Worm (Caenorhabditis elegans) whole organism, L2 larva: Measurements from ENCODE around the gene srw-138.

Experiments
- C34F6.9 ChIP-seq: fragments of 150-350 bp; optimal IDR thresholded peaks from 2 replicates; lab custom pipeline; 2014; ENCODE audit warnings: missing biosample characterization, missing genetic modification characterization
- F13H6.1 ChIP-seq: sonication (generic microtip); optimal IDR thresholded peaks from 2 replicates; lab custom pipeline; 2016; ENCODE audit warnings: missing genetic modification characterization, missing compliant biosample characterization
- alr-1 ChIP-seq: fragments of 150-350 bp; optimal IDR thresholded peaks from 2 replicates; lab custom pipeline; 2014; ENCODE audit warnings: missing biosample characterization, missing genetic modification characterization
- ama-1 ChIP-seq: fragments of 150-350 bp; optimal IDR thresholded peaks from 2 replicates; lab custom pipeline; 2018; ENCODE audit warnings: inconsistent platforms
- blmp-1 ChIP-seq: sonication (generic microtip); optimal IDR thresholded peaks from 2 replicates; lab custom pipeline; 2017; ENCODE audit warnings: missing genetic modification characterization, mild to moderate bottlenecking, missing compliant biosample characterization, antibody characterized with exemption, moderate library complexity; ENCODE audit not compliant: insufficient read depth
- ceh-82 ChIP-seq: fragments of 150-350 bp; optimal IDR thresholded peaks from 2 replicates; lab custom pipeline; 2014; ENCODE audit warnings: missing biosample characterization, missing genetic modification characterization
- crh-2 ChIP-seq: sonication (generic microtip); optimal IDR thresholded peaks from 2 replicates; lab custom pipeline; 2017; ENCODE audit warnings: missing biosample characterization, missing genetic modification characterization
- dmd-4 ChIP-seq: sonication (generic microtip); optimal IDR thresholded peaks from 2 replicates; lab custom pipeline; 2017; ENCODE audit warnings: missing biosample characterization, missing genetic modification characterization
- egl-27 ChIP-seq: sonication (generic microtip); optimal IDR thresholded peaks from 3 replicates; lab custom pipeline; 2017; ENCODE audit warnings: missing biosample characterization, missing genetic modification reagents, missing genetic modification characterization
- elt-3 ChIP-seq: sonication (generic microtip); optimal IDR thresholded peaks from 2 replicates; lab custom pipeline; 2017; ENCODE audit warnings: missing biosample characterization, missing genetic modification characterization
- fos-1 ChIP-seq: fragments of 150-350 bp; optimal IDR thresholded peaks from 2 replicates; lab custom pipeline; 2014; ENCODE audit warnings: missing biosample characterization, missing genetic modification characterization
- lin-11 ChIP-seq: fragments of 150-350 bp; sonication (generic microtip); optimal IDR thresholded peaks from 2 replicates; lab custom pipeline; 2014; ENCODE audit warnings: missing biosample characterization, missing genetic modification characterization, inconsistent platforms, mixed read lengths
- lin-13 ChIP-seq: fragments of 150-350 bp; optimal IDR thresholded peaks from 2 replicates; lab custom pipeline; 2014; ENCODE audit warnings: missing biosample characterization, missing genetic modification reagents, missing genetic modification characterization
- lin-39 ChIP-seq: fragments of 150-350 bp; optimal IDR thresholded peaks from 2 replicates; lab custom pipeline; 2014; ENCODE audit warnings: missing biosample characterization, missing genetic modification reagents, missing genetic modification characterization
- lsy-2 ChIP-seq, 2 experiments: fragments of 150-350 bp in 1 of 2; sonication (generic microtip) in 1 of 2; optimal IDR thresholded peaks; 2 replicates each; lab custom pipeline; 2014 to 2017; ENCODE audit warnings: missing biosample characterization in 2 of 2, missing genetic modification characterization in 2 of 2
- mab-5 ChIP-seq: fragments of 150-350 bp; optimal IDR thresholded peaks from 2 replicates; lab custom pipeline; 2014; ENCODE audit warnings: missing biosample characterization, missing genetic modification characterization
- mbf-1 ChIP-seq: sonication (generic microtip); optimal IDR thresholded peaks from 2 replicates; lab custom pipeline; 2017; ENCODE audit warnings: missing biosample characterization, missing genetic modification characterization
- mdl-1 ChIP-seq, 2 experiments: fragments of 150-350 bp in 1 of 2; sonication (generic microtip) in 1 of 2; optimal IDR thresholded peaks; 2 replicates each; lab custom pipeline; 2017; ENCODE audit warnings: missing biosample characterization in 2 of 2, missing genetic modification characterization in 2 of 2
- nhr-10 ChIP-seq: sonication (generic microtip); optimal IDR thresholded peaks from 2 replicates; lab custom pipeline; 2017; ENCODE audit warnings: missing biosample characterization, missing genetic modification characterization
- nhr-11 ChIP-seq: fragments of 150-350 bp; optimal IDR thresholded peaks from 2 replicates; lab custom pipeline; 2014; ENCODE audit warnings: missing biosample characterization, missing genetic modification characterization
- nhr-12 ChIP-seq: fragments of 150-350 bp; optimal IDR thresholded peaks from 2 replicates; lab custom pipeline; 2014; ENCODE audit warnings: missing biosample characterization, missing genetic modification characterization
- nhr-129 ChIP-seq: fragments of 150-350 bp; optimal IDR thresholded peaks from 2 replicates; lab custom pipeline; 2014; ENCODE audit warnings: missing biosample characterization, missing genetic modification characterization
- nhr-23 ChIP-seq: fragments of 150-350 bp; optimal IDR thresholded peaks from 2 replicates; lab custom pipeline; 2014; ENCODE audit warnings: missing biosample characterization, missing genetic modification reagents, missing genetic modification characterization
- nhr-25 ChIP-seq: fragments of 150-350 bp; sonication (generic microtip); optimal IDR thresholded peaks from 3 replicates; lab custom pipeline; 2014; ENCODE audit warnings: missing biosample characterization, missing genetic modification characterization
- nhr-6 ChIP-seq: fragments of 150-350 bp; optimal IDR thresholded peaks from 2 replicates; lab custom pipeline; 2014; ENCODE audit warnings: missing biosample characterization, missing genetic modification characterization
- sem-4 ChIP-seq: fragments of 150-350 bp; optimal IDR thresholded peaks from 2 replicates; lab custom pipeline; 2014; ENCODE audit warnings: missing biosample characterization, missing genetic modification reagents, missing genetic modification characterization
- skn-1 ChIP-seq: sonication (generic microtip); optimal IDR thresholded peaks from 2 replicates; lab custom pipeline; 2017; ENCODE audit warnings: missing biosample characterization, missing genetic modification characterization
- sma-3 ChIP-seq: sonication (generic microtip); optimal IDR thresholded peaks from 2 replicates; lab custom pipeline; 2016; ENCODE audit warnings: missing genetic modification reagents, missing genetic modification characterization, missing compliant biosample characterization
- unc-39 ChIP-seq: fragments of 150-350 bp; optimal IDR thresholded peaks from 2 replicates; lab custom pipeline; 2014; ENCODE audit warnings: missing biosample characterization, missing genetic modification characterization
- zag-1 ChIP-seq: fragments of 150-350 bp; optimal IDR thresholded peaks from 2 replicates; lab custom pipeline; 2014; ENCODE audit warnings: missing biosample characterization, missing genetic modification characterization
- ztf-11 ChIP-seq: sonication (generic microtip); optimal IDR thresholded peaks from 2 replicates; lab custom pipeline; 2017; ENCODE audit warnings: missing biosample characterization, missing genetic modification characterization
- ztf-4 ChIP-seq: fragments of 150-350 bp; optimal IDR thresholded peaks from 2 replicates; lab custom pipeline; 2014; ENCODE audit warnings: missing biosample characterization, missing genetic modification characterization

The srw-138 gene

DNA sequence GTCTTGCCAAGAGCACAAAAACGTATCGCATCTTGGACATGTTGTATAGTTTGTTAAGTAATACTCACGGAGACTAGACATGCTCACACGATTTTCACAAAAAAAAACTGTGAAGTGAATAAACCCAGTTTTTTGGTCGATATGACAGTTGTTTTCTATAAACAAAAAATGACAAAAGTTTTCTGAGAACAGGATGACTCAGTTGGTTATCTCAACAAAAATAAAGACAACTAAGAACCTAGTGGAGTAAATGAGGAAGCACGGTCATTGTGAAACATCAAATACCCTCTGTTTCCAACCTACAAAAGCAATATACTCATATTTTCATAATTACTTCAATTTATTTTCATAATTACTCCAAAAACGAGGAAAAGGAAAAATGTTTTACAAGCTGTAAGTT, 17.3 kb downstream of the srw-138 start, which contains the start of gene srh-87:
Gene srh-87 (minus strand): TSS at position 101 of the 400 bp plus-strand sequence.
- TF ChIP-seq mbf-1 (tag; lab: Kevin White, UChicago) (no peak), skn-1 (tag; lab: Kevin White, UChicago) (no peak), lin-13 (GFP tag; lab: Kevin White, UChicago) (no peak), dmd-4 (no peak), nhr-129 (no peak), alr-1 (tag; lab: Kevin White, UChicago) (no peak), lsy-2 (tag; optimal IDR thresholded peaks at IDR 0.05; lab: Kevin White, UChicago) (no peak), mab-5 (no peak), unc-39 (tag; lab: Kevin White, UChicago) (no peak), C34F6.9 (no peak), nhr-6 (tag; lab: Kevin White, UChicago) (no peak), sem-4 (no peak), ama-1 (lab: Kevin White, UChicago) (no peak)

DNA sequence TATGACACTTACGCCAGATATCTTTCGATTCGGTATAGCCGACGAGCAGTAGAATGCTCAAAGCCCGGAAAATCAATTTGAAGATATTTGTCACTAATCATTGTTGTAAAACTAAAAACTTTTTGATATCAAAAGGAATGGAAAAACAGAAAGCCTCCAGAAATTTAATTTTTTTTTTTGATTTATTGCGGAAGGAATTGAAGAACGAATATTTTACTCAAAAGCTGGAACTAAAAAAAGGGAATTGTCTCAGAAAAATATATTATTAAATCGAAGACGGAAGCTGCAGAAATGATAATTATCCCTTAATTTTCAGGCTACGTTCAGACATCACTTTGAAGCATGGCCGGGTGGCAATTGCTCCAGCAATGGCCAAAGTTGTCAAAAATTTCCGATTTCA, 19.0 kb downstream of the srw-138 start, which contains the start of gene srw-137:
Gene srw-137 (minus strand): TSS at position 101 of the 400 bp plus-strand sequence.
- TF ChIP-seq nhr-10 (tag; lab: Kevin White, UChicago) (no peak), blmp-1 (tag; lab: Kevin White, UChicago) (no peak), ceh-82 (no peak), nhr-129 (no peak), nhr-25 (tag; lab: Kevin White, UChicago) (no peak), lin-39 (tag; lab: Kevin White, UChicago) (no peak), nhr-23 (tag; lab: Kevin White, UChicago) (no peak), dmd-4 (no peak), fos-1 (tag; lab: Kevin White, UChicago) (no peak), nhr-6 (tag; lab: Kevin White, UChicago) (no peak), skn-1 (tag; lab: Kevin White, UChicago) (no peak), lin-13 (GFP tag; lab: Kevin White, UChicago) (no peak)
- TF ChIP-seq, all 48 proteins: peak for 0

DNA sequence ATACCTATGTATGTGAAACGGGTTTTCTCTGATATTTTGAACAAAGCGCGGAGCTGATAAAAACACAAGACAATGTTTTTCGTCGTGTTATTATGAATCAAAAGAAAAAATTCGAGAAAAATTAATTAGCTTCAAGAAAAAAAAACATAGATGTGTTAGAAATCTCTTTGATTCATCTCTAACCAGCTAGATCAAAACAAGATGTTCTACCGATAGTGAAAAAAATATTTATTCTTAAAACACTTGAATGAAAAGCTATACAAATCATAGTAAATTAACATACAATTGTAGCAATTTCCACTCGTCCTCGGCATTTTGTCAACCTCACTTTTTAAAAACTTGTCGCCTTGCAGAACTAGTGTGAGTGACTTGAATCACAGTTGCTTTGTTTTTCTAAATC, 20.6 kb downstream of the srw-138 start:
- TF ChIP-seq alr-1 (tag; lab: Kevin White, UChicago) (no peak), lin-11 (tag; lab: Kevin White, UChicago) (no peak), crh-2 (no peak), nhr-12 (tag; lab: Kevin White, UChicago) (no peak), mbf-1 (tag; lab: Kevin White, UChicago) (no peak), ztf-11 (no peak), zag-1 (no peak), nhr-10 (tag; lab: Kevin White, UChicago) (no peak), skn-1 (tag; lab: Kevin White, UChicago) (no peak), sma-3 (no peak), nhr-25 (tag; lab: Kevin White, UChicago) (no peak), C34F6.9 (no peak)

DNA sequence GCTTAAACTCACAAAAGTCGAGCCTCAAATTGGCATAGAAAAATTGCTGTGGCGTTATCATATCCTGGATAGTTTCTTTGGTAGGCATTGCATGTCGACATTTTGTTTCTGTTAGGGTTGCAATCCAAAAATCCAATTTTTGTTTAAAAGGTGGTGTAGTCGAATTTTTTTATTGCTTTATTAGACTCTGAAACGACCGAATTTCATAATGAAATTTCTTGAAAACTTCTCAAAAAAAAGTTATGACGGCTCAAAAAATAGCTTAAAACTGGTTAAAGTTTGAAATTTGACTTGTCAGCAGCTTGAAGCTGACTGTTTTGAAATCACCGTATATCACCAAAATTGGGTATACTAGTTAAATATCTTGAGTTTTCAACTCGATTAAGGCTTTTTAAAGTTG, 21.5 kb downstream of the srw-138 start, which contains the start of gene srw-143:
Gene srw-143 (minus strand): TSS at position 101 of the 400 bp plus-strand sequence.
- no peak for TF ChIP-seq sma-3
- TF ChIP-seq nhr-10 (tag; lab: Kevin White, UChicago), result no peak
- no peak for TF ChIP-seq lin-39 (tag; lab: Kevin White, UChicago)
- TF ChIP-seq elt-3 (tag; lab: Kevin White, UChicago), result no peak
- no peak for TF ChIP-seq nhr-23 (tag; lab: Kevin White, UChicago)
- no peak for TF ChIP-seq mbf-1 (tag; lab: Kevin White, UChicago)
- no peak for TF ChIP-seq lin-11 (tag; lab: Kevin White, UChicago)
- TF ChIP-seq nhr-11 (tag; lab: Kevin White, UChicago), result no peak
- no peak for TF ChIP-seq nhr-6 (tag; lab: Kevin White, UChicago)
- TF ChIP-seq blmp-1 (tag; lab: Kevin White, UChicago), result no peak
- no peak for TF ChIP-seq ztf-4
- no peak for TF ChIP-seq mdl-1 (tag; optimal IDR thresholded peaks at IDR 0.05; lab: Kevin White, UChicago)
- no peak for TF ChIP-seq egl-27 (tag; lab: Kevin White, UChicago)
- TF ChIP-seq F13H6.1 (tag; lab: Kevin White, UChicago), result no peak
- TF ChIP-seq crh-2, result no peak

DNA sequence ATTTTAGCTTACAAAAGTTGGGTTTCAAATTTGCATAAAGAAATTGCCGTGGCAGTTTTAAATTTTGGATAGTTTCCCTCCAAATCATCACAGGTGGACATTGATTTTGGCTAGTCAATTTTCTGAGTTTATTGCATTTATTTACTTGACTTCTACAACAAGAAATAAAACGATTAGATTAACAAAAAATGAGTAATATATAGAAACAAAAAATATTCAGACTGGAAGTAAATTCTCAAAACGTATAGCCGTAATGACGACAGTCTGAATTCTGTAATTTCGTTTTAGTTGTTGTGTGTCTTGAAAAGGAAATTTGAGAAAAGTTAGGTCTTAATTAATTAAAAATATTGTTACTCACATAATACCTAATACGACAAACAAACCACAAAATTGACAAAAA, 24.4 kb downstream of the srw-138 start, which contains the start of gene srw-141:
Gene srw-141 (minus strand): TSS at position 101 of the 400 bp plus-strand sequence.
- no peak for TF ChIP-seq mdl-1 (tag; optimal IDR thresholded peaks at IDR 0.05; lab: Kevin White, UChicago)
- TF ChIP-seq sma-3, result no peak
- TF ChIP-seq lin-13 (GFP tag; lab: Kevin White, UChicago), result no peak
